Worm (Caenorhabditis elegans) whole organism, young adult: ENCODE measurements around the gene Y54G2A.37.
"Not testable (repeated sequence)": the region's sequence is repeated elsewhere in the genome, so short reads cannot be mapped to it uniquely, and the experiment has no call there.

Source experiments
- B0035.1 ChIP-seq: sonication (generic microtip); optimal IDR thresholded peaks from 2 replicates; lab custom pipeline; 2016; ENCODE audit warnings: missing genetic modification characterization, mild to moderate bottlenecking, missing compliant biosample characterization, missing genotype, missing genetic modification reagents
- B0261.1 ChIP-seq: sonication (generic microtip); optimal IDR thresholded peaks from 2 replicates; lab custom pipeline; 2016; ENCODE audit warnings: mild to moderate bottlenecking, missing genetic modification characterization, moderate library complexity, missing compliant biosample characterization
- F33H1.4 ChIP-seq: fragments of 200-800 bp; sonication (Bioruptor generic); IDR thresholded peaks from 2 replicates; pipeline ENCODE4 v1.3.6; 2022; ENCODE audit warnings: missing genetic modification reagents, missing genetic modification characterization, missing compliant biosample characterization
- Y53F4B.3 ChIP-seq: fragments of 200-800 bp; sonication (Bioruptor generic); IDR thresholded peaks from 2 replicates; pipeline ENCODE4 v1.3.6; 2022; ENCODE audit warnings: missing genetic modification reagents, missing genetic modification characterization, missing compliant biosample characterization
- Y56A3A.18 ChIP-seq: fragments of 200-800 bp; sonication (Bioruptor generic); IDR thresholded peaks from 2 replicates; pipeline ENCODE4 v1.3.6; 2022; ENCODE audit warnings: missing genetic modification reagents, missing genetic modification characterization, missing compliant biosample characterization
- Y67H2A.10 ChIP-seq: fragments of 200-800 bp; sonication (Bioruptor generic); conservative IDR thresholded peaks from 2 replicates; pipeline ENCODE4 v1.3.6; 2022; ENCODE audit warnings: missing genetic modification reagents, missing genetic modification characterization, missing compliant biosample characterization
- ZK185.1 ChIP-seq: sonication (generic microtip); optimal IDR thresholded peaks from 2 replicates; lab custom pipeline; 2016; ENCODE audit warnings: mild to moderate bottlenecking, missing genetic modification characterization, missing compliant biosample characterization; ENCODE audit not compliant: poor library complexity, severe bottlenecking
- ccch-3 ChIP-seq: fragments of 200-800 bp; sonication (Bioruptor generic); optimal IDR thresholded peaks from 2 replicates; lab custom pipeline; 2018; ENCODE audit warnings: mild to moderate bottlenecking, missing genetic modification characterization, missing compliant biosample characterization
- cebp-1 ChIP-seq, 2 experiments: fragments of 200-800 bp in 1 of 2; sonication (Bioruptor generic) in 1 of 2; sonication (generic microtip) in 1 of 2; IDR thresholded peaks in 1 of 2; optimal IDR thresholded peaks in 1 of 2; 2 replicates each; pipeline versions ENCODE4 v1.3.6 to Lab custom; 2017 to 2022; ENCODE audit warnings: missing compliant biosample characterization in 2 of 2, missing genetic modification characterization in 2 of 2, mild to moderate bottlenecking in 1 of 2, missing genetic modification reagents in 1 of 2, moderate library complexity in 1 of 2
- ceh-100 ChIP-seq: fragments of 200-800 bp; sonication (Bioruptor generic); IDR thresholded peaks from 2 replicates; pipeline ENCODE4 v1.3.6; 2022; ENCODE audit warnings: missing genetic modification reagents, missing genetic modification characterization, missing compliant biosample characterization
- ceh-91 ChIP-seq: fragments of 200-800 bp; sonication (Bioruptor generic); IDR thresholded peaks from 2 replicates; pipeline ENCODE4 v1.3.6; 2022; ENCODE audit warnings: missing genetic modification reagents, missing genetic modification characterization, missing compliant biosample characterization
- dox-1 ChIP-seq: fragments of 200-800 bp; sonication (Bioruptor generic); IDR thresholded peaks from 2 replicates; pipeline ENCODE4 v1.3.6; 2022; ENCODE audit warnings: missing genetic modification reagents, missing genetic modification characterization, missing compliant biosample characterization
- egl-44 ChIP-seq: fragments of 200-800 bp; sonication (Bioruptor generic); IDR thresholded peaks from 2 replicates; pipeline ENCODE4 v1.3.6; 2022; ENCODE audit warnings: missing genetic modification reagents, missing genetic modification characterization, missing compliant biosample characterization
- gei-17 ChIP-seq: fragments of 200-800 bp; sonication (Bioruptor generic); optimal IDR thresholded peaks from 2 replicates; lab custom pipeline; 2018; ENCODE audit warnings: mild to moderate bottlenecking, missing genetic modification characterization, missing compliant biosample characterization
- hlh-12 ChIP-seq: sonication (generic microtip); optimal IDR thresholded peaks from 2 replicates; lab custom pipeline; 2016; ENCODE audit warnings: missing genetic modification characterization, missing compliant biosample characterization
- hmg-1.2 ChIP-seq: fragments of 200-800 bp; sonication (Bioruptor generic); IDR thresholded peaks from 2 replicates; pipeline ENCODE4 v1.3.6; 2022; ENCODE audit warnings: missing genetic modification reagents, missing genetic modification characterization, missing compliant biosample characterization
- lag-1 ChIP-seq: fragments of 200-800 bp; sonication (Bioruptor generic); IDR thresholded peaks from 2 replicates; pipeline ENCODE4 v1.3.6; 2022; ENCODE audit warnings: missing genetic modification reagents, missing genetic modification characterization, missing compliant biosample characterization
- lin-26 ChIP-seq: fragments of 200-800 bp; sonication (Bioruptor generic); IDR thresholded peaks from 2 replicates; pipeline ENCODE4 v1.3.6; 2022; ENCODE audit warnings: missing genetic modification reagents, missing genetic modification characterization, missing compliant biosample characterization
- lin-40 ChIP-seq: sonication (generic microtip); optimal IDR thresholded peaks from 2 replicates; lab custom pipeline; 2016; ENCODE audit warnings: missing genetic modification characterization, mild to moderate bottlenecking, missing compliant biosample characterization, missing genotype, missing genetic modification reagents
- lin-54 ChIP-seq: fragments of 200-800 bp; sonication (Bioruptor generic); optimal IDR thresholded peaks from 2 replicates; lab custom pipeline; 2018; ENCODE audit warnings: mild to moderate bottlenecking, missing genetic modification characterization, missing compliant biosample characterization
- lir-1 ChIP-seq: fragments of 200-800 bp; sonication (Bioruptor generic); conservative IDR thresholded peaks from 2 replicates; pipeline ENCODE4 v1.3.6; 2022; ENCODE audit warnings: missing genetic modification reagents, missing genetic modification characterization, missing compliant biosample characterization
- lsy-27 ChIP-seq: sonication (generic microtip); optimal IDR thresholded peaks from 2 replicates; lab custom pipeline; 2017; ENCODE audit warnings: missing genetic modification characterization, mild to moderate bottlenecking, missing compliant biosample characterization, antibody characterized with exemption, missing genotype, borderline replicate concordance; ENCODE audit not compliant: insufficient read depth
- madf-6 ChIP-seq: fragments of 200-800 bp; sonication (Bioruptor generic); IDR thresholded peaks from 2 replicates; pipeline ENCODE4 v1.3.6; 2022; ENCODE audit warnings: missing genetic modification reagents, missing genetic modification characterization, missing compliant biosample characterization
- nfya-2 ChIP-seq: fragments of 200-800 bp; sonication (Bioruptor generic); IDR thresholded peaks from 2 replicates; pipeline ENCODE4 v1.3.6; 2022; ENCODE audit warnings: missing genetic modification reagents, missing genetic modification characterization, missing compliant biosample characterization
- nhr-80 ChIP-seq: sonication (generic microtip); optimal IDR thresholded peaks from 2 replicates; lab custom pipeline; 2016; ENCODE audit warnings: missing genetic modification characterization, missing compliant biosample characterization
- sea-2 ChIP-seq: fragments of 200-800 bp; sonication (Bioruptor generic); IDR thresholded peaks from 2 replicates; pipeline ENCODE4 v1.3.6; 2022; ENCODE audit warnings: missing genetic modification characterization, missing compliant biosample characterization
- snpc-1.3 ChIP-seq: sonication (generic microtip); optimal IDR thresholded peaks from 2 replicates; lab custom pipeline; 2017; ENCODE audit warnings: missing genetic modification characterization, mild to moderate bottlenecking, missing compliant biosample characterization, antibody characterized with exemption, moderate library complexity, missing genotype, missing genetic modification reagents; ENCODE audit not compliant: insufficient read depth
- tbx-9 ChIP-seq: sonication (generic microtip); optimal IDR thresholded peaks from 2 replicates; lab custom pipeline; 2016; ENCODE audit warnings: borderline replicate concordance, missing genetic modification characterization, inconsistent platforms, missing compliant biosample characterization
- tlf-1 ChIP-seq: fragments of 200-800 bp; sonication (Bioruptor generic); optimal IDR thresholded peaks from 2 replicates; lab custom pipeline; 2018; ENCODE audit warnings: mild to moderate bottlenecking, missing genetic modification characterization, missing compliant biosample characterization
- ztf-28 ChIP-seq: fragments of 200-800 bp; sonication (Bioruptor generic); IDR thresholded peaks from 2 replicates; pipeline ENCODE4 v1.3.6; 2022; ENCODE audit warnings: missing genetic modification reagents, missing genetic modification characterization, missing compliant biosample characterization
- ztf-6 ChIP-seq: fragments of 200-800 bp; sonication (Bioruptor generic); IDR thresholded peaks from 2 replicates; pipeline ENCODE4 v1.3.6; 2022; ENCODE audit warnings: missing genetic modification reagents, missing genetic modification characterization, missing compliant biosample characterization

The Y54G2A.37 gene

ce11 chrIV:2782793-2783540 is 37.5 kb upstream of the Y54G2A.37 start, which contains the start of gene Y54G2A.12 (continued):
- TF ChIP-seq F33H1.4 (GFP tag; lab: Robert Waterston, UW) (peak; percentile 93), lin-54 (GFP tag; lab: Kevin White, UChicago) (peak; percentile 89), tlf-1 (peak; percentile 53), lag-1 (GFP tag; lab: Robert Waterston, UW) (no peak), dox-1 (GFP tag; lab: Robert Waterston, UW) (peak; percentile 83), madf-6 (GFP tag; lab: Robert Waterston, UW) (peak; percentile 96), ceh-100 (GFP tag; lab: Robert Waterston, UW) (0 out of 2 replicates have a peak, but pooled peaks have one; percentile 19), hmg-1.2 (GFP tag; lab: Robert Waterston, UW) (peak; percentile 44; the same call in 1 of the 2 replicates), ztf-28 (GFP tag; lab: Robert Waterston, UW) (0 out of 2 replicates have a peak, but pooled peaks have one; percentile 66), Y67H2A.10 (no peak), snpc-1.3 (no peak)

- no peak for TF ChIP-seq gei-17 (GFP tag; lab: Kevin White, UChicago)
- no peak for TF ChIP-seq ztf-6 (GFP tag; lab: Robert Waterston, UW)
- TF ChIP-seq hmg-1.2 (GFP tag; lab: Robert Waterston, UW) = peak; percentile 88
- no peak for TF ChIP-seq ZK185.1 (tag; lab: Kevin White, UChicago)
- TF ChIP-seq lir-1 (GFP tag; lab: Robert Waterston, UW) = no peak
- TF ChIP-seq sea-2 (GFP tag; lab: Robert Waterston, UW) = no peak
- TF ChIP-seq ceh-91 (GFP tag; lab: Robert Waterston, UW) = no peak
- no peak for TF ChIP-seq cebp-1 (GFP tag; IDR thresholded peaks at IDR 0.05; lab: Robert Waterston, UW)
- peak; percentile 18 for TF ChIP-seq cebp-1 (tag; optimal IDR thresholded peaks at IDR 0.05; lab: Kevin White, UChicago)
- peak; percentile 12 for TF ChIP-seq nhr-80 (tag; lab: Kevin White, UChicago)
- peak; percentile 10 for TF ChIP-seq lin-40 (tag; lab: Kevin White, UChicago)
- TF ChIP-seq, all 124 proteins: peak for 4
These were observed 35.5 kb upstream of the Y54G2A.37 start for ce11 chrIV:2785057-2785456.

- not testable (repeated sequence) for TF ChIP-seq lin-26 (GFP tag; lab: Robert Waterston, UW); ccch-3 (GFP tag; lab: Kevin White, UChicago); ztf-28 (GFP tag; lab: Robert Waterston, UW)
These were observed 32.1 kb upstream of the Y54G2A.37 start, which contains the start of gene atln-1 for ce11 chrIV:2788389-2788788. TSS of gene atln-1 (plus strand) at chrIV:2788689.

- TF ChIP-seq lsy-27 (tag; lab: Kevin White, UChicago) = no peak
- no peak for TF ChIP-seq Y53F4B.3 (GFP tag; lab: Robert Waterston, UW)
- no peak for TF ChIP-seq lin-40 (tag; lab: Kevin White, UChicago)
- no peak for TF ChIP-seq tbx-9 (tag; lab: Kevin White, UChicago)
- no peak for TF ChIP-seq egl-44 (GFP tag; lab: Robert Waterston, UW)
- no peak for TF ChIP-seq nfya-2 (GFP tag; lab: Robert Waterston, UW)
- TF ChIP-seq B0035.1 (tag; lab: Kevin White, UChicago) = no peak
- TF ChIP-seq B0261.1 = no peak
- TF ChIP-seq hlh-12 (tag; lab: Kevin White, UChicago) = no peak
- no peak for TF ChIP-seq Y56A3A.18 (GFP tag; lab: Robert Waterston, UW)
These were observed 26.6 kb upstream of the Y54G2A.37 start for ce11 chrIV:2793956-2794355.
